Worm (Caenorhabditis elegans): ENCODE results near the gene panl-2.

ce11 chrIII:6968655-6969054 lies 725 bp upstream of the panl-2 start:
- TF ChIP-seq snpc-4 (tag; optimal IDR thresholded peaks at IDR 0.05): no peak
- TF ChIP-seq eor-1 (tag; optimal IDR thresholded peaks at IDR 0.05): no peak
- TF ChIP-seq ama-1 (optimal IDR thresholded peaks at IDR 0.05): no peak
- no peak for TF ChIP-seq egl-27 (tag; optimal IDR thresholded peaks at IDR 0.05)
- no peak for TF ChIP-seq egl-5 (tag; optimal IDR thresholded peaks at IDR 0.05)
- no peak for TF ChIP-seq daf-12 (tag; optimal IDR thresholded peaks at IDR 0.05)

All from whole organism, L3 larva.